Worm (Caenorhabditis elegans) whole organism, mixed stage, embryonic: ENCODE measurements around the gene him-5.

Source experiments
- elt-1 ChIP-seq: sonication (generic microtip); optimal IDR thresholded peaks from 2 replicates; lab custom pipeline; 2017; ENCODE audit warnings: missing genetic modification characterization, mild to moderate bottlenecking, missing compliant biosample characterization, antibody characterized with exemption, moderate library complexity, borderline replicate concordance; ENCODE audit not compliant: insufficient read depth
- mls-2 ChIP-seq: sonication (generic microtip); optimal IDR thresholded peaks from 2 replicates; lab custom pipeline; 2016; ENCODE audit warnings: mild to moderate bottlenecking, missing genetic modification characterization, moderate library complexity, missing compliant biosample characterization
- unc-39 ChIP-seq: fragments of 150-350 bp; optimal IDR thresholded peaks from 2 replicates; lab custom pipeline; 2014; ENCODE audit warnings: missing biosample characterization, missing genetic modification characterization

ce11 chrV:14100886-14101285 is 10.7 kb downstream of the him-5 start, which contains the start of gene D1086.12:
- no peak for TF ChIP-seq elt-1
- TF ChIP-seq mls-2 (tag; lab: Kevin White, UChicago): no peak
- TF ChIP-seq unc-39 (tag; lab: Kevin White, UChicago): no peak
